Worm (Caenorhabditis elegans) whole organism, L3 larva: ENCODE measurements around the gene C25G4.3.

Experiments
- R02D3.7 ChIP-seq: fragments of 150-350 bp; optimal IDR thresholded peaks from 2 replicates; lab custom pipeline; 2014; ENCODE audit warnings: missing biosample characterization, missing genetic modification characterization
- ZK546.5 ChIP-seq: sonication (generic microtip); optimal IDR thresholded peaks from 2 replicates; lab custom pipeline; 2017; ENCODE audit warnings: missing biosample characterization, missing genetic modification characterization
- ama-1 ChIP-seq: fragments of 150-350 bp; optimal IDR thresholded peaks from 2 replicates; lab custom pipeline; 2018
- ceh-28 ChIP-seq: fragments of 150-350 bp; optimal IDR thresholded peaks from 2 replicates; lab custom pipeline; 2014; ENCODE audit warnings: missing biosample characterization, missing genetic modification reagents, missing genetic modification characterization
- ceh-9 ChIP-seq: sonication (generic microtip); optimal IDR thresholded peaks from 2 replicates; lab custom pipeline; 2018; ENCODE audit warnings: missing biosample characterization, missing genetic modification characterization
- egl-5 ChIP-seq: fragments of 150-350 bp; optimal IDR thresholded peaks from 2 replicates; lab custom pipeline; 2017; ENCODE audit warnings: missing biosample characterization, missing genetic modification reagents, missing genetic modification characterization, inconsistent platforms
- elt-1 ChIP-seq: fragments of 150-350 bp; optimal IDR thresholded peaks from 2 replicates; lab custom pipeline; 2014; ENCODE audit warnings: missing biosample characterization, missing genetic modification characterization
- elt-2 ChIP-seq: sonication (generic microtip); optimal IDR thresholded peaks from 2 replicates; lab custom pipeline; 2016; ENCODE audit warnings: missing genetic modification reagents, mild to moderate bottlenecking, missing genetic modification characterization, missing compliant biosample characterization
- fkh-10 ChIP-seq: sonication (generic microtip); optimal IDR thresholded peaks from 2 replicates; lab custom pipeline; 2017; ENCODE audit warnings: missing biosample characterization, missing genetic modification reagents, missing genetic modification characterization
- fkh-2 ChIP-seq: fragments of 150-350 bp; optimal IDR thresholded peaks from 2 replicates; lab custom pipeline; 2014; ENCODE audit warnings: missing biosample characterization, missing genetic modification reagents, missing genetic modification characterization
- lin-15B ChIP-seq: fragments of 150-350 bp; optimal IDR thresholded peaks from 2 replicates; lab custom pipeline; 2014; ENCODE audit warnings: missing biosample characterization, missing genetic modification characterization
- lin-39 ChIP-seq: fragments of 150-350 bp; optimal IDR thresholded peaks from 2 replicates; lab custom pipeline; 2018; ENCODE audit warnings: missing biosample characterization, missing genetic modification reagents, missing genetic modification characterization
- lsy-12 ChIP-seq: sonication (generic microtip); optimal IDR thresholded peaks from 2 replicates; lab custom pipeline; 2016; ENCODE audit warnings: mild to moderate bottlenecking, missing genetic modification characterization, missing compliant biosample characterization
- mdl-1 ChIP-seq: fragments of 150-350 bp; optimal IDR thresholded peaks from 2 replicates; lab custom pipeline; 2014; ENCODE audit warnings: missing biosample characterization, missing genetic modification characterization
- mml-1 ChIP-seq: fragments of 150-350 bp; sonication (generic microtip); optimal IDR thresholded peaks from 3 replicates; lab custom pipeline; 2014; ENCODE audit warnings: missing biosample characterization, missing genetic modification characterization
- nfya-1 ChIP-seq: sonication (generic microtip); optimal IDR thresholded peaks from 2 replicates; lab custom pipeline; 2017; ENCODE audit warnings: missing genetic modification characterization, mild to moderate bottlenecking, missing compliant biosample characterization, antibody characterized with exemption, moderate library complexity; ENCODE audit not compliant: insufficient read depth
- nhr-11 ChIP-seq: fragments of 150-350 bp; optimal IDR thresholded peaks from 2 replicates; lab custom pipeline; 2014; ENCODE audit warnings: missing biosample characterization, missing genetic modification characterization
- nhr-237 ChIP-seq: fragments of 150-350 bp; optimal IDR thresholded peaks from 2 replicates; lab custom pipeline; 2014; ENCODE audit warnings: missing biosample characterization, missing genetic modification characterization
- nhr-28 ChIP-seq: fragments of 150-350 bp; optimal IDR thresholded peaks from 2 replicates; lab custom pipeline; 2014; ENCODE audit warnings: missing biosample characterization, missing genetic modification characterization
- nhr-43 ChIP-seq: sonication (generic microtip); optimal IDR thresholded peaks from 2 replicates; lab custom pipeline; 2016; ENCODE audit warnings: mild to moderate bottlenecking, missing genetic modification characterization, missing compliant biosample characterization; ENCODE audit not compliant: poor library complexity, severe bottlenecking
- nhr-76 ChIP-seq: fragments of 150-350 bp; sonication (generic microtip); optimal IDR thresholded peaks from 5 replicates; lab custom pipeline; 2014; ENCODE audit warnings: missing biosample characterization, missing genetic modification characterization
- nhr-77 ChIP-seq: fragments of 150-350 bp; optimal IDR thresholded peaks from 2 replicates; lab custom pipeline; 2014; ENCODE audit warnings: missing biosample characterization, missing genetic modification characterization
- pha-4 ChIP-seq: fragments of 150-350 bp; optimal IDR thresholded peaks from 2 replicates; lab custom pipeline; 2014; ENCODE audit warnings: missing biosample characterization, missing genetic modification reagents, missing genetic modification characterization
- pqm-1 ChIP-seq: fragments of 150-350 bp; optimal IDR thresholded peaks from 2 replicates; lab custom pipeline; 2017; ENCODE audit warnings: missing biosample characterization, missing genetic modification characterization, inconsistent platforms
- skn-1 ChIP-seq: fragments of 150-350 bp; optimal IDR thresholded peaks from 2 replicates; lab custom pipeline; 2014; ENCODE audit warnings: missing biosample characterization, missing genetic modification characterization
- snpc-4 ChIP-seq: fragments of 150-350 bp; optimal IDR thresholded peaks from 2 replicates; lab custom pipeline; 2014; ENCODE audit warnings: missing biosample characterization, missing genetic modification characterization
- tbx-2 ChIP-seq: sonication (generic microtip); optimal IDR thresholded peaks from 2 replicates; lab custom pipeline; 2016; ENCODE audit warnings: mild to moderate bottlenecking, missing genetic modification characterization, missing compliant biosample characterization
- unc-39 ChIP-seq: sonication (generic microtip); optimal IDR thresholded peaks from 4 replicates; lab custom pipeline; 2017; ENCODE audit warnings: missing biosample characterization, missing genetic modification characterization
- unc-62 ChIP-seq: fragments of 150-350 bp; sonication (generic microtip); optimal IDR thresholded peaks from 4 replicates; lab custom pipeline; 2014; ENCODE audit warnings: missing biosample characterization, missing genetic modification reagents, missing genetic modification characterization
- zag-1 ChIP-seq: fragments of 150-350 bp; optimal IDR thresholded peaks from 2 replicates; lab custom pipeline; 2014; ENCODE audit warnings: missing biosample characterization, missing genetic modification characterization
- ztf-11 ChIP-seq: fragments of 150-350 bp; optimal IDR thresholded peaks from 2 replicates; lab custom pipeline; 2014; ENCODE audit warnings: missing biosample characterization, missing genetic modification characterization

C25G4.3 gene

DNA sequence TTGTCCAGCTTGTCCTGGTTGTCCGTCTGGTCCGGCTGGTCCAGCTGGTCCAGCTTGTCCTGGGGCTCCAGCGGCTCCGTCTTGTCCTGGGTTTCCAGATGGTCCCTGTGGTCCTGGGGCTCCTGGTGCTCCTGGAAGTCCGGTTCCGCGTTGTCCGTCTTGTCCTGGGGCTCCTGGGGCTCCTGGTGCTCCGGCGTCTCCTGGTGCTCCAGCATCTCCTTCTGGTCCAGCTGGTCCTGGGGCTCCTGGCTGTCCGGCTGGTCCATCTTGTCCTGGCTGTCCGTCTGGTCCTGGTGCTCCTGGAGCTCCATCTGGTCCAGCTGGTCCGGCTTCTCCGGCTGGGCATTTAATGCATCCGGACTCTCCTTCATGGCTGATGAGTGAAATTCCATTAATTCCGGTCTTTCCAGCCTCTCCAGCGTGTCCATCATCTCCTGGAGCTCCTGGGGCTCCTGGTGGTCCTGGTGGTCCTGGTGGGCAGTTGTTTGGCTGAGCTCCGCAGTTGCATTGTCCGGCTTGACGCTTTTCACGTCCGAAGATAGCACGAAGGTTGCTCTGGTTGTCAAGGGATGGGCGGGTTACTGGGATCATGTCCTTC lies 17.9 kb downstream of the C25G4.3 start:
- TF ChIP-seq nfya-1 (tag; lab: Kevin White, UChicago) (no peak), ceh-28 (tag; lab: Kevin White, UChicago) (no peak), nhr-237 (tag; lab: Kevin White, UChicago) (no peak), R02D3.7 (tag; lab: Kevin White, UChicago) (no peak), tbx-2 (tag; lab: Kevin White, UChicago) (no peak), ztf-11 (tag; lab: Kevin White, UChicago) (no peak), unc-62 (GFP tag; lab: Kevin White, UChicago) (no peak), nhr-77 (tag; lab: Kevin White, UChicago) (no peak), pha-4 (no peak)

DNA sequence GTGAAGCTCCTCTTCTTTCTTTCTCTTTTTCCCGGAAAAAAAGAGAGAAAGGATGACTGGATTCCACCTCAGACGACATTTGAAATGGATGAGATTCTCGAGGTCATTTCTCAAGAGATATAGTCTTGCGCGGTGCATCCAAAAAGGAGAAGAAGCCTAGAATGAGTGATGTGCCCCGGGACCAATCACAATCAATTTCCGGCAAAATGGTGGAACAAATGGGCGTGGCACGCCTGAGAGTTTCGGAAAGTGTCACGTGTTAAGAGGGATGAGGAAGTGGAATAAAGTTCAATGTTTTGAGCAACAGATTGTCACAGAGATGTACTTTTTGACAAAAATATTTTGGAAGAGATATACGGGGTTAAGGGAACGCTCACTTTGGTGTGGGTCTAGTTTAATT lies 20.1 kb downstream of the C25G4.3 start:
- no peak for TF ChIP-seq nhr-237 (tag; lab: Kevin White, UChicago)
- no peak for TF ChIP-seq unc-39
- TF ChIP-seq nhr-76 (tag; lab: Kevin White, UChicago): no peak
- peak; percentile 55 for TF ChIP-seq nfya-1 (tag; lab: Kevin White, UChicago)
- TF ChIP-seq pha-4: no peak
- no peak for TF ChIP-seq egl-5 (tag; lab: Kevin White, UChicago)
- TF ChIP-seq ama-1 (lab: Kevin White, UChicago): no peak
- TF ChIP-seq skn-1 (tag; lab: Kevin White, UChicago): no peak
- no peak for TF ChIP-seq lin-15B
- TF ChIP-seq mdl-1 (tag; lab: Kevin White, UChicago): no peak
- no peak for TF ChIP-seq nhr-77 (tag; lab: Kevin White, UChicago)
- TF ChIP-seq nhr-28 (tag; lab: Kevin White, UChicago): no peak
- no peak for TF ChIP-seq snpc-4 (tag; lab: Kevin White, UChicago)
- no peak for TF ChIP-seq ceh-9 (tag; lab: Kevin White, UChicago)
- no peak for TF ChIP-seq mml-1 (tag; lab: Kevin White, UChicago)
- peak; percentile 87 for TF ChIP-seq lin-39 (tag; lab: Kevin White, UChicago)
- peak; percentile 67 for TF ChIP-seq unc-62 (GFP tag; lab: Kevin White, UChicago)
- TF ChIP-seq fkh-10: no peak
- no peak for TF ChIP-seq zag-1 (tag; lab: Kevin White, UChicago)

ce11 chrIV:12420455-12420854 lies 25.2 kb downstream of the C25G4.3 start, which contains the start of gene ugt-65:
ugt-65 (plus strand) TSS chrIV:12420683.
- TF ChIP-seq elt-2 (peak; percentile 93), pqm-1 (peak; percentile 85), elt-1 (tag; lab: Kevin White, UChicago) (no peak), pha-4 (peak; percentile 24)

DNA sequence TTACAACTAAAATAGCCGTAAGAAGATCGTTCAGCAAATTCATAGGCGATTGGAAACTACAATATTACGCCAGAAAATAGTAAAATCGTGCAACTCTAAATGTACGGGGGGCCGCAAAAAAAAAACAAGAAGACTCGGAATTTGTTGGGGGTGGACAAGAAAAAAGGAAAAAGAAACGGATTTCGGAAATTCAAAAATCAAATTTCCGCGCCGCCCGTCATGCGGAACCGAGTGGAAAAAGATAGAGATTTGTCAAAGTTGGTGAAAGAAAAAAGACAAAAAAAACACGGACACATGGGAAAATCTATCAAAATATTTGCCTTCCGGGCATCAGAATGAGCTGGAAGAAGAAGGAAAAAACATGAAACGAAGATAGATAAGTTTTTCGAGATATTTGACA lies 26.4 kb downstream of the C25G4.3 start:
- TF ChIP-seq ama-1 (lab: Kevin White, UChicago): no peak
- TF ChIP-seq nfya-1 (tag; lab: Kevin White, UChicago): peak; percentile 12
- peak; percentile 5 for TF ChIP-seq fkh-10

ce11 chrIV:12417536-12418195 lies 28.0 kb downstream of the C25G4.3 start, which contains the start of gene F08G5.3:
F08G5.3 (minus strand) TSS chrIV:12417586.
- TF ChIP-seq tbx-2 (tag; lab: Kevin White, UChicago) (peak; percentile 32), nhr-11 (tag; lab: Kevin White, UChicago) (peak; percentile 40), ceh-9 (tag; lab: Kevin White, UChicago) (peak; percentile 42), fkh-2 (tag; lab: Kevin White, UChicago) (no peak), skn-1 (tag; lab: Kevin White, UChicago) (no peak), lsy-12 (peak; percentile 20), nhr-43 (tag; lab: Kevin White, UChicago) (peak; percentile 73), elt-2 (peak; percentile 49), ZK546.5 (tag; lab: Kevin White, UChicago) (no peak), pha-4 (peak; percentile 34), nfya-1 (tag; lab: Kevin White, UChicago) (peak; percentile 37), pqm-1 (peak; percentile 9)
- TF ChIP-seq, all 47 proteins: peak for 9
